Worm (Caenorhabditis elegans) whole organism, young adult: Measurements from ENCODE around the gene srx-46.

Experiments
- B0261.1 ChIP-seq: sonication (generic microtip); optimal IDR thresholded peaks from 2 replicates; lab custom pipeline; 2016; ENCODE audit warnings: mild to moderate bottlenecking, missing genetic modification characterization, moderate library complexity, missing compliant biosample characterization
- F10E7.11 ChIP-seq: sonication (generic microtip); optimal IDR thresholded peaks from 2 replicates; lab custom pipeline; 2017; ENCODE audit warnings: mild to moderate bottlenecking, missing genetic modification characterization, moderate library complexity, missing compliant biosample characterization
- F33H1.4 ChIP-seq: fragments of 200-800 bp; sonication (Bioruptor generic); IDR thresholded peaks from 2 replicates; pipeline ENCODE4 v1.3.6; 2022; ENCODE audit warnings: missing genetic modification reagents, missing genetic modification characterization, missing compliant biosample characterization
- F37B4.10 ChIP-seq: fragments of 200-800 bp; sonication (Bioruptor generic); IDR thresholded peaks from 2 replicates; pipeline ENCODE4 v1.3.6; 2022; ENCODE audit warnings: missing genetic modification characterization, missing compliant biosample characterization
- Y53F4B.3 ChIP-seq: fragments of 200-800 bp; sonication (Bioruptor generic); IDR thresholded peaks from 2 replicates; pipeline ENCODE4 v1.3.6; 2022; ENCODE audit warnings: missing genetic modification reagents, missing genetic modification characterization, missing compliant biosample characterization
- Y56A3A.18 ChIP-seq: fragments of 200-800 bp; sonication (Bioruptor generic); IDR thresholded peaks from 2 replicates; pipeline ENCODE4 v1.3.6; 2022; ENCODE audit warnings: missing genetic modification reagents, missing genetic modification characterization, missing compliant biosample characterization
- ama-1 ChIP-seq, 3 experiments: fragments of 150-350 bp in 1 of 3; sonication (generic microtip) in 2 of 3; optimal IDR thresholded peaks; 2 replicates each; lab custom pipeline; 2014 to 2018; ENCODE audit warnings: missing biosample characterization in 2 of 3, missing genetic modification characterization in 2 of 3, missing genetic modification reagents in 2 of 3
- aptf-2 ChIP-seq: fragments of 200-800 bp; sonication (Bioruptor generic); conservative IDR thresholded peaks from 2 replicates; pipeline ENCODE4 v1.3.6; 2022; ENCODE audit warnings: missing genetic modification reagents, missing genetic modification characterization, missing compliant biosample characterization
- aptf-3 ChIP-seq: fragments of 200-800 bp; sonication (Bioruptor generic); IDR thresholded peaks from 2 replicates; pipeline ENCODE4 v1.3.6; 2022; ENCODE audit warnings: missing genetic modification characterization, missing compliant biosample characterization
- atf-7 ChIP-seq: sonication (generic microtip); optimal IDR thresholded peaks from 2 replicates; lab custom pipeline; 2017; ENCODE audit warnings: mild to moderate bottlenecking, missing genetic modification characterization, missing compliant biosample characterization
- athp-1 ChIP-seq: sonication (generic microtip); optimal IDR thresholded peaks from 2 replicates; lab custom pipeline; 2017; ENCODE audit warnings: mild to moderate bottlenecking, missing genetic modification characterization, missing compliant biosample characterization
- attf-3 ChIP-seq: fragments of 200-800 bp; sonication (Bioruptor generic); conservative IDR thresholded peaks from 2 replicates; pipeline ENCODE4 v1.3.6; 2022; ENCODE audit warnings: missing genetic modification reagents, missing genetic modification characterization, missing compliant biosample characterization
- attf-5 ChIP-seq: fragments of 200-800 bp; sonication (Bioruptor generic); optimal IDR thresholded peaks from 2 replicates; lab custom pipeline; 2018; ENCODE audit warnings: mild to moderate bottlenecking, missing genetic modification characterization, missing compliant biosample characterization
- bed-1 ChIP-seq: fragments of 200-800 bp; sonication (Bioruptor generic); IDR thresholded peaks from 2 replicates; pipeline ENCODE4 v1.3.6; 2022; ENCODE audit warnings: missing genetic modification reagents, missing genetic modification characterization, missing compliant biosample characterization
- ccch-3 ChIP-seq: fragments of 200-800 bp; sonication (Bioruptor generic); optimal IDR thresholded peaks from 2 replicates; lab custom pipeline; 2018; ENCODE audit warnings: mild to moderate bottlenecking, missing genetic modification characterization, missing compliant biosample characterization
- cebp-1 ChIP-seq, 2 experiments: fragments of 200-800 bp in 1 of 2; sonication (Bioruptor generic) in 1 of 2; sonication (generic microtip) in 1 of 2; IDR thresholded peaks in 1 of 2; optimal IDR thresholded peaks in 1 of 2; 2 replicates each; pipeline versions ENCODE4 v1.3.6 to Lab custom; 2017 to 2022; ENCODE audit warnings: missing compliant biosample characterization in 2 of 2, missing genetic modification characterization in 2 of 2, mild to moderate bottlenecking in 1 of 2, missing genetic modification reagents in 1 of 2, moderate library complexity in 1 of 2
- ceh-100 ChIP-seq: fragments of 200-800 bp; sonication (Bioruptor generic); IDR thresholded peaks from 2 replicates; pipeline ENCODE4 v1.3.6; 2022; ENCODE audit warnings: missing genetic modification reagents, missing genetic modification characterization, missing compliant biosample characterization
- ceh-40 ChIP-seq: fragments of 200-800 bp; sonication (Bioruptor generic); IDR thresholded peaks from 2 replicates; pipeline ENCODE4 v1.3.6; 2022; ENCODE audit warnings: missing genetic modification characterization, missing compliant biosample characterization
- ceh-58 ChIP-seq: fragments of 200-800 bp; sonication (Bioruptor generic); IDR thresholded peaks from 2 replicates; pipeline ENCODE4 v1.3.6; 2022; ENCODE audit warnings: missing genetic modification characterization, missing compliant biosample characterization
- ceh-79 ChIP-seq: sonication (generic microtip); optimal IDR thresholded peaks from 2 replicates; lab custom pipeline; 2017; ENCODE audit warnings: mild to moderate bottlenecking, missing genetic modification characterization, missing compliant biosample characterization
- dox-1 ChIP-seq: fragments of 200-800 bp; sonication (Bioruptor generic); IDR thresholded peaks from 2 replicates; pipeline ENCODE4 v1.3.6; 2022; ENCODE audit warnings: missing genetic modification reagents, missing genetic modification characterization, missing compliant biosample characterization
- efl-1 ChIP-seq: fragments of 150-350 bp; optimal IDR thresholded peaks from 2 replicates; lab custom pipeline; 2014; ENCODE audit warnings: missing biosample characterization, missing genetic modification reagents, missing genetic modification characterization
- egl-44 ChIP-seq: fragments of 200-800 bp; sonication (Bioruptor generic); IDR thresholded peaks from 2 replicates; pipeline ENCODE4 v1.3.6; 2022; ENCODE audit warnings: missing genetic modification reagents, missing genetic modification characterization, missing compliant biosample characterization
- ekl-4 ChIP-seq: fragments of 200-800 bp; sonication (Bioruptor generic); IDR thresholded peaks from 2 replicates; pipeline ENCODE4 v1.3.6; 2022; ENCODE audit warnings: missing genetic modification reagents, missing genetic modification characterization, missing compliant biosample characterization
- ets-4 ChIP-seq: fragments of 200-800 bp; sonication (Bioruptor generic); optimal IDR thresholded peaks from 2 replicates; lab custom pipeline; 2018; ENCODE audit warnings: mild to moderate bottlenecking, missing genetic modification characterization, missing compliant biosample characterization
- gei-17 ChIP-seq: fragments of 200-800 bp; sonication (Bioruptor generic); optimal IDR thresholded peaks from 2 replicates; lab custom pipeline; 2018; ENCODE audit warnings: mild to moderate bottlenecking, missing genetic modification characterization, missing compliant biosample characterization
- him-1 ChIP-seq: sonication (generic microtip); optimal IDR thresholded peaks from 2 replicates; lab custom pipeline; 2016; ENCODE audit warnings: missing genotype, missing genetic modification reagents, missing genetic modification characterization, missing compliant biosample characterization
- hlh-26 ChIP-seq: fragments of 200-800 bp; sonication (Bioruptor generic); conservative IDR thresholded peaks from 2 replicates; pipeline ENCODE4 v1.3.6; 2022; ENCODE audit warnings: missing genetic modification reagents, missing genetic modification characterization, missing compliant biosample characterization
- hsf-1 ChIP-seq: fragments of 200-800 bp; sonication (Bioruptor generic); IDR thresholded peaks from 2 replicates; pipeline ENCODE4 v1.3.6; 2022; ENCODE audit warnings: missing genetic modification reagents, missing genetic modification characterization, missing compliant biosample characterization
- let-607 ChIP-seq, 2 experiments: fragments of 200-800 bp in 1 of 2; sonication (Bioruptor generic) in 1 of 2; sonication (generic microtip) in 1 of 2; optimal IDR thresholded peaks; 2 replicates each; lab custom pipeline; 2016 to 2018; ENCODE audit warnings: mild to moderate bottlenecking in 2 of 2, missing compliant biosample characterization in 2 of 2, missing genetic modification characterization in 2 of 2, moderate library complexity in 2 of 2, missing genotype in 1 of 2
- lin-40 ChIP-seq: sonication (generic microtip); optimal IDR thresholded peaks from 2 replicates; lab custom pipeline; 2016; ENCODE audit warnings: missing genetic modification characterization, mild to moderate bottlenecking, missing compliant biosample characterization, missing genotype, missing genetic modification reagents
- lin-54 ChIP-seq: fragments of 200-800 bp; sonication (Bioruptor generic); optimal IDR thresholded peaks from 2 replicates; lab custom pipeline; 2018; ENCODE audit warnings: mild to moderate bottlenecking, missing genetic modification characterization, missing compliant biosample characterization
- lir-1 ChIP-seq: fragments of 200-800 bp; sonication (Bioruptor generic); conservative IDR thresholded peaks from 2 replicates; pipeline ENCODE4 v1.3.6; 2022; ENCODE audit warnings: missing genetic modification reagents, missing genetic modification characterization, missing compliant biosample characterization
- lsy-27 ChIP-seq: sonication (generic microtip); optimal IDR thresholded peaks from 2 replicates; lab custom pipeline; 2017; ENCODE audit warnings: missing genetic modification characterization, mild to moderate bottlenecking, missing compliant biosample characterization, antibody characterized with exemption, missing genotype, borderline replicate concordance; ENCODE audit not compliant: insufficient read depth
- madf-6 ChIP-seq: fragments of 200-800 bp; sonication (Bioruptor generic); IDR thresholded peaks from 2 replicates; pipeline ENCODE4 v1.3.6; 2022; ENCODE audit warnings: missing genetic modification reagents, missing genetic modification characterization, missing compliant biosample characterization
- mcd-1 ChIP-seq: fragments of 200-800 bp; sonication (Bioruptor generic); IDR thresholded peaks from 2 replicates; pipeline ENCODE4 v1.3.6; 2022; ENCODE audit warnings: missing genetic modification reagents, missing genetic modification characterization, missing compliant biosample characterization
- nfya-2 ChIP-seq: fragments of 200-800 bp; sonication (Bioruptor generic); IDR thresholded peaks from 2 replicates; pipeline ENCODE4 v1.3.6; 2022; ENCODE audit warnings: missing genetic modification reagents, missing genetic modification characterization, missing compliant biosample characterization
- repo-1 ChIP-seq: sonication (generic microtip); optimal IDR thresholded peaks from 2 replicates; lab custom pipeline; 2017; ENCODE audit warnings: mild to moderate bottlenecking, missing genetic modification characterization, missing compliant biosample characterization
- rpc-1 ChIP-seq, 2 experiments: fragments of 150-350 bp in 1 of 2; sonication (generic microtip) in 1 of 2; optimal IDR thresholded peaks; 2 replicates each; lab custom pipeline; 2014 to 2018; ENCODE audit warnings: missing biosample characterization in 1 of 2, missing genetic modification characterization in 1 of 2, missing genetic modification reagents in 1 of 2, missing genotype in 1 of 2
- snpc-1.1 ChIP-seq: sonication (generic microtip); optimal IDR thresholded peaks from 2 replicates; lab custom pipeline; 2017; ENCODE audit warnings: missing genetic modification characterization, mild to moderate bottlenecking, missing compliant biosample characterization, antibody characterized with exemption, moderate library complexity, missing genotype, missing genetic modification reagents; ENCODE audit not compliant: insufficient read depth
- snpc-4 ChIP-seq, 5 experiments: fragments of 150-350 bp in 1 of 5; sonication (generic microtip) in 4 of 5; optimal IDR thresholded peaks; 2 replicates each; lab custom pipeline; 2014 to 2018; ENCODE audit warnings: missing genetic modification characterization in 5 of 5, missing biosample characterization in 3 of 5, antibody characterized with exemption in 2 of 5, mild to moderate bottlenecking in 2 of 5, missing compliant biosample characterization in 2 of 5, missing genotype in 2 of 5, moderate library complexity in 2 of 5, missing genetic modification reagents in 1 of 5
- sptf-2 ChIP-seq: fragments of 200-800 bp; sonication (Bioruptor generic); optimal IDR thresholded peaks from 2 replicates; lab custom pipeline; 2018; ENCODE audit warnings: mild to moderate bottlenecking, missing genetic modification characterization, missing compliant biosample characterization
- tbx-9 ChIP-seq: sonication (generic microtip); optimal IDR thresholded peaks from 2 replicates; lab custom pipeline; 2016; ENCODE audit warnings: borderline replicate concordance, missing genetic modification characterization, inconsistent platforms, missing compliant biosample characterization
- tlf-1 ChIP-seq: fragments of 200-800 bp; sonication (Bioruptor generic); optimal IDR thresholded peaks from 2 replicates; lab custom pipeline; 2018; ENCODE audit warnings: mild to moderate bottlenecking, missing genetic modification characterization, missing compliant biosample characterization
- unc-130 ChIP-seq: sonication (generic microtip); optimal IDR thresholded peaks from 2 replicates; lab custom pipeline; 2016; ENCODE audit warnings: missing genetic modification reagents, missing genetic modification characterization, missing compliant biosample characterization

The srx-46 gene

ce11 chrV:9336462-9336861 lies 16.6 kb upstream of the srx-46 start, which contains the start of gene coq-6:
Gene coq-6 (plus strand): TSS chrV:9336762.
- TF ChIP-seq ama-1 (optimal IDR thresholded peaks at IDR 0.05; lab: Kevin White, UChicago) (no peak), ama-1 (GFP tag; optimal IDR thresholded peaks at IDR 0.05; lab: Kevin White, UChicago) (no peak), F33H1.4 (GFP tag; lab: Robert Waterston, UW) (no peak), cebp-1 (GFP tag; IDR thresholded peaks at IDR 0.05; lab: Robert Waterston, UW) (no peak), cebp-1 (tag; optimal IDR thresholded peaks at IDR 0.05; lab: Kevin White, UChicago) (peak; percentile 1), aptf-2 (GFP tag; lab: Robert Waterston, UW) (no peak), atf-7 (tag; lab: Kevin White, UChicago) (no peak), ceh-58 (no peak)

- TF ChIP-seq sptf-2 (GFP tag; lab: Kevin White, UChicago) (no peak), lsy-27 (tag; lab: Kevin White, UChicago) (no peak), egl-44 (GFP tag; lab: Robert Waterston, UW) (no peak), ceh-40 (GFP tag; lab: Robert Waterston, UW) (no peak), dox-1 (GFP tag; lab: Robert Waterston, UW) (no peak), him-1 (tag; lab: Kevin White, UChicago) (no peak), B0261.1 (tag; lab: Kevin White, UChicago) (no peak), gei-17 (no peak), snpc-4 (GFP tag; optimal IDR thresholded peaks at IDR 0.05; lab: Kevin White, UChicago) (no peak), snpc-4 (tag; optimal IDR thresholded peaks at IDR 0.05; lab: Kevin White, UChicago) (no peak), attf-3 (GFP tag; lab: Robert Waterston, UW) (0 out of 2 replicates have a peak, but pooled peaks have one; percentile 9), ekl-4 (GFP tag; lab: Robert Waterston, UW) (no peak), unc-130 (GFP tag; lab: Kevin White, UChicago) (no peak), tbx-9 (no peak), ceh-100 (GFP tag; lab: Robert Waterston, UW) (no peak; the same call in 1 of the 2 replicates), rpc-1 (optimal IDR thresholded peaks at IDR 0.05; lab: Kevin White, UChicago) (no peak), rpc-1 (tag; optimal IDR thresholded peaks at IDR 0.05; lab: Kevin White, UChicago) (no peak), bed-1 (no peak), Y56A3A.18 (GFP tag; lab: Robert Waterston, UW) (no peak), Y53F4B.3 (GFP tag; lab: Robert Waterston, UW) (no peak), snpc-1.1 (tag; lab: Kevin White, UChicago) (no peak), aptf-3 (GFP tag; lab: Robert Waterston, UW) (no peak), efl-1 (GFP tag; lab: Kevin White, UChicago) (no peak), hsf-1 (GFP tag; lab: Robert Waterston, UW) (no peak), lin-40 (tag; lab: Kevin White, UChicago) (peak; percentile 24), lin-54 (GFP tag; lab: Kevin White, UChicago) (no peak), F10E7.11 (tag; lab: Kevin White, UChicago) (no peak), attf-5 (peak; percentile 17), lir-1 (GFP tag; lab: Robert Waterston, UW) (peak; percentile 41; the same call in 1 of the 2 replicates), tlf-1 (GFP tag; lab: Kevin White, UChicago) (peak; percentile 57), hlh-26 (GFP tag; lab: Robert Waterston, UW) (no peak), let-607 (tag; optimal IDR thresholded peaks at IDR 0.05; lab: Kevin White, UChicago) (no peak), repo-1 (tag; lab: Kevin White, UChicago) (peak; percentile 83), ccch-3 (GFP tag; lab: Kevin White, UChicago) (no peak), madf-6 (GFP tag; lab: Robert Waterston, UW) (no peak), F37B4.10 (GFP tag; lab: Robert Waterston, UW) (0 out of 2 replicates have a peak, but pooled peaks have one; percentile 80), ceh-79 (tag; lab: Kevin White, UChicago) (no peak), mcd-1 (GFP tag; lab: Robert Waterston, UW) (no peak), nfya-2 (GFP tag; lab: Robert Waterston, UW) (no peak), athp-1 (tag; lab: Kevin White, UChicago) (no peak), ets-4 (GFP tag; lab: Kevin White, UChicago) (no peak)
These were observed 14.6 kb upstream of the srx-46 start for ce11 chrV:9338452-9338851.
